Worm (Caenorhabditis elegans): Measurements from ENCODE around the gene snf-10.

Gene snf-10

ce11 chrV:10432607-10433006 lies 8.0 kb downstream of the snf-10 start:
- TF ChIP-seq hlh-6 (tag; optimal IDR thresholded peaks at IDR 0.05), result no peak
- no peak for TF ChIP-seq nfya-1 (tag; optimal IDR thresholded peaks at IDR 0.05)
- no peak for TF ChIP-seq odd-2 (tag; optimal IDR thresholded peaks at IDR 0.05)
- TF ChIP-seq sdc-2 (tag; optimal IDR thresholded peaks at IDR 0.05), result no peak
- no peak for TF ChIP-seq elt-2 (tag; optimal IDR thresholded peaks at IDR 0.05)
- TF ChIP-seq K09A11.1 (tag; optimal IDR thresholded peaks at IDR 0.05; ENCODE audit: insufficient read depth), result no peak
- no peak for TF ChIP-seq hlh-30 (tag; optimal IDR thresholded peaks at IDR 0.05; ENCODE audit: insufficient read depth)
- no peak for TF ChIP-seq pat-9 (tag; optimal IDR thresholded peaks at IDR 0.05)
- TF ChIP-seq F13H6.1 (tag; optimal IDR thresholded peaks at IDR 0.05), result no peak
- no peak for TF ChIP-seq pha-4 (tag; optimal IDR thresholded peaks at IDR 0.05)
- TF ChIP-seq ceh-2 (tag; optimal IDR thresholded peaks at IDR 0.05), result no peak
- TF ChIP-seq ceh-14 (tag; optimal IDR thresholded peaks at IDR 0.05), result no peak
- no peak for TF ChIP-seq ceh-18 (tag; optimal IDR thresholded peaks at IDR 0.05)
- TF ChIP-seq ttx-3 (tag; optimal IDR thresholded peaks at IDR 0.05), result no peak
- no peak for TF ChIP-seq syd-9 (tag; optimal IDR thresholded peaks at IDR 0.05)

ce11 chrV:10428608-10429007 lies 12.0 kb downstream of the snf-10 start, which contains the start of gene tag-314:
Gene tag-314 (minus strand): TSS chrV:10428708.
- TF ChIP-seq ceh-30 (tag; optimal IDR thresholded peaks at IDR 0.05), result no peak
- no peak for TF ChIP-seq ttx-3 (tag; optimal IDR thresholded peaks at IDR 0.05)
- no peak for TF ChIP-seq syd-9 (tag; optimal IDR thresholded peaks at IDR 0.05)
- no peak for TF ChIP-seq sdc-2 (tag; optimal IDR thresholded peaks at IDR 0.05)
- no peak for TF ChIP-seq nhr-11 (tag; optimal IDR thresholded peaks at IDR 0.05)
- no peak for TF ChIP-seq ref-2 (tag; optimal IDR thresholded peaks at IDR 0.05)
- no peak for TF ChIP-seq ceh-34 (tag; optimal IDR thresholded peaks at IDR 0.05)
- TF ChIP-seq ceh-24 (tag; optimal IDR thresholded peaks at IDR 0.05), result no peak
- no peak for TF ChIP-seq hlh-13 (GFP tag; optimal IDR thresholded peaks at IDR 0.05)
- TF ChIP-seq C08G9.2 (tag; optimal IDR thresholded peaks at IDR 0.05), result no peak
- no peak for TF ChIP-seq T23F11.4 (GFP tag; optimal IDR thresholded peaks at IDR 0.05)
- no peak for TF ChIP-seq K09A11.1 (tag; optimal IDR thresholded peaks at IDR 0.05; ENCODE audit: insufficient read depth)
- TF ChIP-seq ahr-1 (tag; optimal IDR thresholded peaks at IDR 0.05), result no peak
- TF ChIP-seq sox-2 (GFP tag; IDR thresholded peaks at IDR 0.05), result no peak
- no peak for TF ChIP-seq elt-2 (tag; optimal IDR thresholded peaks at IDR 0.05)

- TF ChIP-seq hlh-13 (GFP tag; optimal IDR thresholded peaks at IDR 0.05) (no peak), K09A11.1 (tag; optimal IDR thresholded peaks at IDR 0.05; ENCODE audit: insufficient read depth) (no peak), ceh-9 (tag; optimal IDR thresholded peaks at IDR 0.05) (no peak), ceh-18 (tag; optimal IDR thresholded peaks at IDR 0.05) (no peak), unc-3 (GFP tag; conservative IDR thresholded peaks at IDR 0.05) (no peak), unc-3 (tag; optimal IDR thresholded peaks at IDR 0.05) (no peak), pag-3 (tag; optimal IDR thresholded peaks at IDR 0.05; ENCODE audit: borderline replicate concordance) (no peak), K02D7.2 (tag; optimal IDR thresholded peaks at IDR 0.05) (no peak), pqm-1 (tag; optimal IDR thresholded peaks at IDR 0.05) (no peak), elt-4 (tag; optimal IDR thresholded peaks at IDR 0.05) (no peak), odd-2 (tag; optimal IDR thresholded peaks at IDR 0.05) (no peak), dve-1 (tag; optimal IDR thresholded peaks at IDR 0.05) (no peak), pros-1 (tag; optimal IDR thresholded peaks at IDR 0.05) (no peak)
These were observed 14.4 kb downstream of the snf-10 start, which contains the start of gene apc-10 for ce11 chrV:10426253-10426652. Gene apc-10 (minus strand): TSS chrV:10426353.

- no peak for TF ChIP-seq unc-86 (tag; optimal IDR thresholded peaks at IDR 0.05)
- TF ChIP-seq ceh-6 (GFP tag; optimal IDR thresholded peaks at IDR 0.05), result no peak
- no peak for TF ChIP-seq elt-2 (tag; optimal IDR thresholded peaks at IDR 0.05)
- TF ChIP-seq ceh-48 (tag; optimal IDR thresholded peaks at IDR 0.05), result no peak
- no peak for TF ChIP-seq C38D4.7 (GFP tag; optimal IDR thresholded peaks at IDR 0.05)
- no peak for TF ChIP-seq hlh-15 (tag; optimal IDR thresholded peaks at IDR 0.05)
- TF ChIP-seq fkh-6 (tag; optimal IDR thresholded peaks at IDR 0.05), result no peak
- no peak for TF ChIP-seq unc-42 (tag; optimal IDR thresholded peaks at IDR 0.05)
- TF ChIP-seq pha-4 (tag; optimal IDR thresholded peaks at IDR 0.05), result no peak
- no peak for TF ChIP-seq sdc-2 (tag; optimal IDR thresholded peaks at IDR 0.05)
- no peak for TF ChIP-seq pha-2 (tag; optimal IDR thresholded peaks at IDR 0.05)
- no peak for TF ChIP-seq nhr-232 (tag; optimal IDR thresholded peaks at IDR 0.05)
- TF ChIP-seq hlh-8 (tag; optimal IDR thresholded peaks at IDR 0.05), result no peak
- no peak for TF ChIP-seq ceh-14 (tag; optimal IDR thresholded peaks at IDR 0.05)
These were observed 15.5 kb downstream of the snf-10 start, which contains the start of gene col-12 for ce11 chrV:10425098-10425497. Gene col-12 (minus strand): TSS chrV:10425198.

All from whole organism, late embryonic.